Fruit fly (Drosophila melanogaster): Measurements from ENCODE around the gene nero.

The nero gene

dm6 chr3R:31758587-31759167 lies 11.3 kb upstream of the nero start, which contains the start of gene CG2187 (continued):
- TF ChIP-seq cato (GFP tag; optimal IDR thresholded peaks at IDR 0.05; ENCODE audit: borderline replicate concordance) = no peak
- TF ChIP-seq kay (GFP tag; optimal IDR thresholded peaks at IDR 0.05) = no peak
- peak; percentile 20; the same call in 1 of the 2 replicates for TF ChIP-seq CG17328 (GFP tag; IDR thresholded peaks at IDR 0.05)
- no peak for TF ChIP-seq CG1602 (GFP tag; optimal IDR thresholded peaks at IDR 0.05)
- TF ChIP-seq zen2 (GFP tag; IDR thresholded peaks at IDR 0.05; ENCODE audit: partially characterized antibody) = no peak
- TF ChIP-seq CG1792 (GFP tag; optimal IDR thresholded peaks at IDR 0.05) = no peak
- TF ChIP-seq dan (GFP tag; IDR thresholded peaks at IDR 0.05) = no peak
- TF ChIP-seq CG7372 (GFP tag; IDR thresholded peaks at IDR 0.05) = no peak
- no peak for TF ChIP-seq CG7786 (GFP tag; optimal IDR thresholded peaks at IDR 0.05)
- no peak for TF ChIP-seq ro (GFP tag; IDR thresholded peaks at IDR 0.05)
- no peak for TF ChIP-seq CG6254 (GFP tag; optimal IDR thresholded peaks at IDR 0.05)
- TF ChIP-seq YL-1 (GFP tag; optimal IDR thresholded peaks at IDR 0.05) = no peak
- TF ChIP-seq dpn (GFP tag; optimal IDR thresholded peaks at IDR 0.05) = no peak
- no peak for TF ChIP-seq CG30403 (GFP tag; optimal IDR thresholded peaks at IDR 0.05)
- no peak for TF ChIP-seq sd (tag; optimal IDR thresholded peaks at IDR 0.05)
- TF ChIP-seq Rfx (GFP tag; IDR thresholded peaks at IDR 0.05) = no peak
- TF ChIP-seq CG31365 (tag; optimal IDR thresholded peaks at IDR 0.05) = no peak
- TF ChIP-seq Ptx1 (GFP tag; IDR thresholded peaks at IDR 0.05) = no peak
- TF ChIP-seq Six4 (GFP tag; optimal IDR thresholded peaks at IDR 0.05) = no peak
- TF ChIP-seq CG15073 (GFP tag; optimal IDR thresholded peaks at IDR 0.05) = no peak
- no peak for TF ChIP-seq CG12236 (GFP tag; optimal IDR thresholded peaks at IDR 0.05)
- TF ChIP-seq CG2120 (GFP tag; optimal IDR thresholded peaks at IDR 0.05) = no peak
- no peak for TF ChIP-seq CG7357 (GFP tag; IDR thresholded peaks at IDR 0.05)
- TF ChIP-seq fd96Cb (tag; optimal IDR thresholded peaks at IDR 0.05) = no peak
- TF ChIP-seq Deaf1 (tag; optimal IDR thresholded peaks at IDR 0.05) = no peak
- TF ChIP-seq CG10431 (GFP tag; optimal IDR thresholded peaks at IDR 0.05) = peak; percentile 25
- no peak for TF ChIP-seq CG1529 (GFP tag; optimal IDR thresholded peaks at IDR 0.05)
- TF ChIP-seq CG7987 (GFP tag; optimal IDR thresholded peaks at IDR 0.05) = peak; percentile 18
- no peak for TF ChIP-seq CG10274 (GFP tag; optimal IDR thresholded peaks at IDR 0.05)

DNA sequence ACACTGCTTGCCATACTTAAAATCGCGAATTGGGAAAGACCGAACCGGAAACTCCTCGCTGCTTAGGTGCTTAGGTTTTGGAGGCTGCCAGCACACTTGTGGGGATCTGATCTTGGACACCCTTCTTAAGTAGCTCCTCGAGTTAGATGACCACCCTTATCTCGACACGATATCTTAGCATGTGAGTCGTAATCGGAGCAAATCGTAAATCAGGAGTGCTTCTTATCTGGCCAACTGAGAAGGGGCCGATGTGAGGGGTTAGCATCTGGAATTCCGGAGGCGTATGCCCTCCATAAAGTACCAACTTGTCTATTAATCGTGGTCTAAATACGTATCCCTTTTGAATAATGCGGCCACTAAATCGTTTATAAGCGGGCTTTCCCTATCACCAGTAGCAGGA lies 7.2 kb upstream of the nero start, which contains the start of gene salt:
salt (minus strand) TSS at position 101 of the 400 bp plus-strand sequence.
- TF ChIP-seq CG7786 (GFP tag; optimal IDR thresholded peaks at IDR 0.05) (no peak), disco-r (GFP tag; optimal IDR thresholded peaks at IDR 0.05) (no peak)

- peak; percentile 9 for TF ChIP-seq CG13424 (tag; optimal IDR thresholded peaks at IDR 0.05)
- no peak for TF ChIP-seq stc (GFP tag; IDR thresholded peaks at IDR 0.05)
- no peak for TF ChIP-seq eyg (GFP tag; optimal IDR thresholded peaks at IDR 0.05)
- TF ChIP-seq her (GFP tag; optimal IDR thresholded peaks at IDR 0.05) = peak; percentile 7
- TF ChIP-seq gcm (GFP tag; optimal IDR thresholded peaks at IDR 0.05) = peak; percentile 80
- peak; percentile 44 for TF ChIP-seq pros (GFP tag; optimal IDR thresholded peaks at IDR 0.05)
- peak; percentile 56 for TF ChIP-seq CG17829 (tag; optimal IDR thresholded peaks at IDR 0.05)
- peak; percentile 14 for TF ChIP-seq MTF-1 (GFP tag; optimal IDR thresholded peaks at IDR 0.05; ENCODE audit: borderline replicate concordance)
- TF ChIP-seq tll (GFP tag; optimal IDR thresholded peaks at IDR 0.05) = peak in 1 of 2 experiments; percentile 77
- peak; percentile 58 for TF ChIP-seq Dp (GFP tag; optimal IDR thresholded peaks at IDR 0.05)
- peak; percentile 4 for TF ChIP-seq CG11398 (GFP tag; optimal IDR thresholded peaks at IDR 0.05)
- TF ChIP-seq CG10543 (GFP tag; optimal IDR thresholded peaks at IDR 0.05) = peak; percentile 77
- no peak for TF ChIP-seq CG11093 (GFP tag; IDR thresholded peaks at IDR 0.05)
- no peak for TF ChIP-seq al (GFP tag; IDR thresholded peaks at IDR 0.05)
- TF ChIP-seq cwo (GFP tag; optimal IDR thresholded peaks at IDR 0.05) = peak; percentile 59
- TF ChIP-seq aop (GFP tag; IDR thresholded peaks at IDR 0.05) = no peak
- TF ChIP-seq nom (GFP tag; optimal IDR thresholded peaks at IDR 0.05) = peak; percentile 91
Observed at dm6 chr3R:31748093-31748996, 987 bp upstream of the nero start.
